Worm (Caenorhabditis elegans) whole organism, mixed stage, embryonic: ENCODE results near the gene str-140.

Experiments
- blmp-1 ChIP-seq: fragments of 150-350 bp; optimal IDR thresholded peaks from 2 replicates; lab custom pipeline; 2014; ENCODE audit warnings: missing biosample characterization, missing genetic modification characterization
- drap-1 ChIP-seq: fragments of 200-800 bp; sonication (Bioruptor generic); optimal IDR thresholded peaks from 3 replicates; lab custom pipeline; 2018; ENCODE audit warnings: mild to moderate bottlenecking, missing genetic modification characterization, missing compliant biosample characterization
- elt-3 ChIP-seq: fragments of 150-350 bp; optimal IDR thresholded peaks from 2 replicates; lab custom pipeline; 2014; ENCODE audit warnings: missing biosample characterization, missing genetic modification characterization
- ham-2 ChIP-seq: fragments of 200-800 bp; sonication (Bioruptor generic); optimal IDR thresholded peaks from 2 replicates; lab custom pipeline; 2018; ENCODE audit warnings: mild to moderate bottlenecking, missing genetic modification characterization, missing compliant biosample characterization
- lin-13 ChIP-seq: fragments of 150-350 bp; optimal IDR thresholded peaks from 2 replicates; lab custom pipeline; 2014; ENCODE audit warnings: missing biosample characterization, missing genetic modification characterization
- lsy-2 ChIP-seq: fragments of 150-350 bp; optimal IDR thresholded peaks from 2 replicates; lab custom pipeline; 2014; ENCODE audit warnings: missing biosample characterization, missing genetic modification characterization
- mep-1 ChIP-seq: fragments of 150-350 bp; optimal IDR thresholded peaks from 2 replicates; lab custom pipeline; 2017; ENCODE audit warnings: missing biosample characterization, missing genetic modification reagents, missing genetic modification characterization, inconsistent platforms
- nhr-12 ChIP-seq: fragments of 150-350 bp; optimal IDR thresholded peaks from 2 replicates; lab custom pipeline; 2014; ENCODE audit warnings: missing biosample characterization, missing genetic modification characterization
- nhr-237 ChIP-seq: fragments of 150-350 bp; optimal IDR thresholded peaks from 2 replicates; lab custom pipeline; 2014; ENCODE audit warnings: missing biosample characterization, missing genetic modification characterization
- snpc-4 ChIP-seq: fragments of 150-350 bp; optimal IDR thresholded peaks from 2 replicates; lab custom pipeline; 2014; ENCODE audit warnings: missing biosample characterization, missing genetic modification characterization
- unc-120 ChIP-seq: sonication (generic microtip); optimal IDR thresholded peaks from 2 replicates; lab custom pipeline; 2017; ENCODE audit warnings: missing genetic modification characterization, missing compliant biosample characterization; ENCODE audit not compliant: poor library complexity, severe bottlenecking
- unc-39 ChIP-seq: fragments of 150-350 bp; optimal IDR thresholded peaks from 2 replicates; lab custom pipeline; 2014; ENCODE audit warnings: missing biosample characterization, missing genetic modification characterization

DNA sequence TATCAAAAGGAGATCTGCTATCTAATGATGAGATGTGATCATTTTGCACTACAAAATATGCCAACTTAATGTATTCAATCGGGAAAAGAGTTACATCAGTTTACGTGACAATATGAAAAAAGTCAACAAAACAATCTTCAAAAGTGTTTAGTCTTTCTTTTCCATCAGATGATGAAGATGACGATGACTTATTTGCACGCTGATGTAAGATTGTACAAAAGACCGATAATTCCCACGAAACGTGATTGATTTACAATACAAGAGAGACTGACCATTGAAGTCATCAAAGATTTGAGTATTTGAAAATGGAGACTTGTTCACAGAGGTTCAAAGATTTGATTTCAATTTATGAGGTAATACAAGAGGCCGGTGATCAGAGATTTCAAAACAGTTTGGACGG lies 42.4 kb downstream of the str-140 start:
- TF ChIP-seq lsy-2 (tag; lab: Kevin White, UChicago) (no peak), unc-39 (no peak), mep-1 (tag; lab: Kevin White, UChicago) (no peak), elt-3 (tag; lab: Kevin White, UChicago) (no peak), unc-120 (tag; lab: Kevin White, UChicago) (no peak), nhr-12 (tag; lab: Kevin White, UChicago) (no peak), nhr-237 (tag; lab: Kevin White, UChicago) (no peak), lin-13 (tag; lab: Kevin White, UChicago) (no peak), blmp-1 (tag; lab: Kevin White, UChicago) (no peak), snpc-4 (tag; lab: Kevin White, UChicago) (no peak), drap-1 (GFP tag; lab: Kevin White, UChicago) (no peak), ham-2 (GFP tag; lab: Kevin White, UChicago) (no peak)
